Fruit fly (Drosophila melanogaster) Kc167 (cell line): ENCODE measurements around the gene Uba5.

Experiments used
- Myc ChIP-seq: fragments of >200 bp; optimal IDR thresholded peaks from 2 replicates; lab custom pipeline; 2017; ENCODE audit warnings: missing external identifiers
- Sin3A ChIP-seq: fragments of >200 bp; optimal IDR thresholded peaks from 2 replicates; lab custom pipeline; 2018; ENCODE audit warnings: missing external identifiers
- h ChIP-seq: fragments of >200 bp; optimal IDR thresholded peaks from 3 replicates; lab custom pipeline; 2018; ENCODE audit warnings: missing external identifiers
- insv ChIP-seq: fragments of >200 bp; optimal IDR thresholded peaks from 3 replicates; lab custom pipeline; 2018; ENCODE audit warnings: missing external identifiers
- psq ChIP-seq: fragments of >200 bp; optimal IDR thresholded peaks from 2 replicates; lab custom pipeline; 2017; ENCODE audit warnings: missing external identifiers
- ttk ChIP-seq: sonication (Bioruptor generic); optimal IDR thresholded peaks from 2 replicates; lab custom pipeline; 2017; ENCODE audit warnings: missing external identifiers

Uba5 gene

DNA sequence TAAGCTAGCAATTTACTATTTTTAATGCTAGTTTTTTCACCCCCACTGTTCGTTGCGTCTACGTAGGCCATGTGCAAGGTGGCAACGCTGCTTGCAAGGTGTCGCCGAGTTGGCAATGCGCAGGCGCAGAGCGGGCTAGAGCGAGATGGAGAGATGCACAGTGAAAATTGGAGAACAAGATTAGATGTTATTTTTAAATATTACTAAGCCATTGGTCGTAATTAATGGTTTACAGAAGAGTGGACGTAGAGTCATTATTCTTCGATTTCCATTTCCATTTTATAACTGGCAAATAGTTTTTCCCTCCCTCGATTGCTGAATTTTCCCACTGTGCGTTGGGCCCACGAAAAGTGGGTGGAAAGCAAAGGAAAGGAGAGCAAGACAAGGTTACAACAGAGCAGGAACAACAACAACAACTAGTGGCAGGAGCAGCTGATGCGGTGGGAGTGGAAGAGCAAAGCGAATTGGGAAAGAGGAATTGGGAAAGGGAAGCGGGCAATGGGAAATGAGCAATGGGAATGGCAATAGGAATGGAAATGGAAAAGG, 30.4 kb upstream of the Uba5 start:
- TF ChIP-seq h (lab: Kevin White, UChicago) (no peak), psq (lab: Kevin White, UChicago) (no peak), Sin3A (lab: Kevin White, UChicago) (no peak), Myc (lab: Kevin White, UChicago) (no peak)

DNA sequence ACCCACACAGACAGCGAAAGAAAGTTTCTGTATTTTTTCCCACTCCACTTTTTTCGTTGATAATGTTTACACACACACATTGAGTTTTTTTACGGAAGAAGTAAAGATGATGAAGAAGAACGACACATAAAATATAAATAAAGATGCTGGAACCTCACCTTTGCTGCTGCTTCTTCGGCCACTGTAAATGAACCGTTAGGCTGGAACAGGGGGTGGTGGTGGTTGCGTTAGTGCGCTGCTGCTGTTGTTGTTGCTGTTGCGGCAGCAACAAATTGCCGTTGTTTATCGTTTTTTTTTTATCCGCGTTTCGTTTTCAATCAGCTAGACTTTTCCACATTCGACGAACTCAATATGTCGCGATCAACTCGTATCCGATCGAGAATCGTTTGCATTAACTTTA, 29.7 kb upstream of the Uba5 start:
- TF ChIP-seq psq (lab: Kevin White, UChicago): no peak
- TF ChIP-seq Myc (lab: Kevin White, UChicago): no peak
- TF ChIP-seq insv (lab: Kevin White, UChicago): no peak
- no peak for TF ChIP-seq ttk (lab: Kevin White, UChicago)
- no peak for TF ChIP-seq Sin3A (lab: Kevin White, UChicago)
- no peak for TF ChIP-seq h (lab: Kevin White, UChicago)

DNA sequence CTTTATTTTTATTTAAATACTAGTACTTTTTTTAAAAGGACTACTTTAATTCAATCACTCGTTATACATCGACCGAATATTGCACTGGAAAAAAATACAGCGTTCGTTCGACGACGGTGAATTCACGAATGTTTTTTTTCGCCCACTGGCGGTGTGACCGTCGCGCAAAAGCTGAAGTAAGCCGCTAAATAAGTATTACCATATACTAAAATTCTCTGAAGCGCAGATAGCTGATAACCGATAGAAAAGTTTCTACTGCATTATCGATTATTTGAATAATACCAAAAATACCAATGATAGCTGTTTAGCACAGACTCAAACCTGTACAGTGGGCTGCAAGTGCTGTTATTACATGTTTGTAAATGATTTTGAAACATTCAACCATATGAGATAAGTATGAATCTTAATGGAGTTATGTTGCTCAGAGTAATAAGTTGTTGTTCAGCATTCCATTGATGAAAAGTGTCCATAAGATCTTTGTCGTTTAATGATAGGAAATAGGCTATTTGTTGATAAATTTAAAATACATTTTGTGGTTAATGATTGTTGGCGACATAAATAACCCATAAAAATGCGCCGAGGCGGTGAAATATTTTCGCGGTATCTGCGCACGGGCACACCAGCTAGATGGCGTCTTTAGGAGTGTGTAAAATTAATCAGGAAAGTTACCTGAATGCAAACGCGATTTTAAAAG, 29.0 kb upstream of the Uba5 start, which contains the start of the genes Evi5 and HP5:
Gene Evi5 (minus strand): TSS at position 198 of the 694 bp plus-strand sequence.
Gene HP5 (plus strand): TSS at position 598 of the 694 bp plus-strand sequence.
- no peak for TF ChIP-seq Myc (lab: Kevin White, UChicago)
- no peak for TF ChIP-seq insv (lab: Kevin White, UChicago)
- TF ChIP-seq psq (lab: Kevin White, UChicago): no peak
- TF ChIP-seq ttk (lab: Kevin White, UChicago): no peak
- no peak for TF ChIP-seq Sin3A (lab: Kevin White, UChicago)
- TF ChIP-seq h (lab: Kevin White, UChicago): no peak

DNA sequence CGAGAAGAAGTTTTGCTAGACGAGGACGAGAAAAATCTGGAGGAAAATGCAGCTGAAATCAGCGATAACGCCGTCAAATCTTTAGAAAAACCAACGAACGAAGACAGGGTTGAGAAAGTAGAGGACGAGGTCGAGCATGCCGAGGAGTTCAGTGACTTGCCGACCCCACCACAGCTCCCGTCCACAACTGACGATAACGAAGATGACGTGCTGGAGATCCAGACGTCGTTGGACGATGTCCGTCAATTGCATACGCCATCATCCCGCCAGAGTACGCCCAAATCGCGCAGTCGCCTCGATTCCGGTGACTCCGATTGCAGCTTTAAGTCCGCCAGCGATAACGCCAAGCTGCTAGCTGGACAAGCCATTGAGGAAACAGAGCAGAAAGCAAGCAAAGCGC, 26.2 kb upstream of the Uba5 start:
- no peak for TF ChIP-seq psq (lab: Kevin White, UChicago)
- TF ChIP-seq ttk (lab: Kevin White, UChicago): no peak
- no peak for TF ChIP-seq Sin3A (lab: Kevin White, UChicago)
- TF ChIP-seq h (lab: Kevin White, UChicago): no peak
- TF ChIP-seq Myc (lab: Kevin White, UChicago): no peak
- no peak for TF ChIP-seq insv (lab: Kevin White, UChicago)

DNA sequence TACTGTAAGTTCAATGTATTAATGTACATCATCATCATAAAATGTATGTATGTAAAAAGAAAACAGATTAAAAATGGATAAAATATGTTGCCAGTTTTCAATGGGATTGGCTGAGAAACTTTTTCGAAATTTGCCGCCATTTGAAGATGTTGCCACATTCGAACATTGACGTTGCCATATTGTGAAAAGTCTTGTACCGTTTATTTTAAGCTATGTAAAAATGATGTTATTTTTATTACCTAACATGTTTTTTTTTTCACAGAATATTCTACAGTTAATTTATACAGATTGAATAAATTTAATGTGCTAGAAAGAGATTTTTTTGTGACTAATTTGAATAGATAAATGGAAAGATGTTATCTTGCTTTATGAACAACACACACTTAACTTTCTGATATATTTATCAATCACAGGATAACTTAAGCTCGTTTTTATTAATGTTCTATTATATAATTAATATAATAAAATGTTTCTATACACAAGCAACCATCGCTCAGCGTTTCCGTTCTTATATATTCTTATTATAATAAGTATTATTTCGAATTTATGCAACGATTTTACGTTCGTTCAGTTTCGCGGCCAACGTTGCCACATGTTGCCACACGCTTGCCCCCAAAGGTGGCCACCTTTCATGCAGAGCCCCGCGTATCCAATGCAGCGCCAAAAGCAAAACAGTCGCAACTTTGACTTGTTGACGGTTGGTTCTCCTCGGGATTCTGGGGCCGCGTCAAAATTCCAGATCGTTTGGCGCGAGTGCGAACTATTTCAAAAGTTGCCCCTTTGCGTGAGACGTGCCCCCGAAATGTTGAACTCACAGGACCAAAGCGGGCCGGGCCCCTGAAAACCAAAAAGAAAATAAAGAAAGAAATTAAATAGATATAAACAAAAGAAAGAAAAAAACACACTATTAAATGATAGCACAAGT, 24.1 kb upstream of the Uba5 start, which contains the start of gene CG43155:
Gene CG43155 (plus strand): TSS at position 875 of the 925 bp plus-strand sequence.
- TF ChIP-seq Sin3A (lab: Kevin White, UChicago) (no peak), Myc (lab: Kevin White, UChicago) (no peak), psq (lab: Kevin White, UChicago) (no peak), insv (lab: Kevin White, UChicago) (no peak), h (lab: Kevin White, UChicago) (no peak)

DNA sequence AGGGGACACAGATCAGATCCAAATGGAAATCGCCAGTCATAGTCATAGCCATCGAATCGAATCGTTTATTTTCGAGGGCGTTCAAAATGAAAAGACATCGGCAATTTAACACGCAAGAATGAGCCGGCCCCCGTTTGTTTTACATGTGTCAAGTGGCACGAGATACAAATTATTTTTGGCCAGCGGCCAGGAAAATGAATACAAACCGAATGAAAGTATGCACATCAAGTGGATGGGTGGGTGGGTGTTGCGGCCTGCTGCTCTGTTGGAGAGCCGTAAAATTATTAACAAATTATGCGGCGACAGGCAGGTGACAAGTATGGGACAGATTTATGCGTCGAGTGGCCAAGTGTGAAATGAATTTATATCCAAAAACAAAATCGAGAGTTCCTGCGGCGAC, 19.3 kb upstream of the Uba5 start:
- TF ChIP-seq psq (lab: Kevin White, UChicago) (no peak), ttk (lab: Kevin White, UChicago) (no peak), Sin3A (lab: Kevin White, UChicago) (no peak), insv (lab: Kevin White, UChicago) (no peak), h (lab: Kevin White, UChicago) (no peak), Myc (lab: Kevin White, UChicago) (no peak)

DNA sequence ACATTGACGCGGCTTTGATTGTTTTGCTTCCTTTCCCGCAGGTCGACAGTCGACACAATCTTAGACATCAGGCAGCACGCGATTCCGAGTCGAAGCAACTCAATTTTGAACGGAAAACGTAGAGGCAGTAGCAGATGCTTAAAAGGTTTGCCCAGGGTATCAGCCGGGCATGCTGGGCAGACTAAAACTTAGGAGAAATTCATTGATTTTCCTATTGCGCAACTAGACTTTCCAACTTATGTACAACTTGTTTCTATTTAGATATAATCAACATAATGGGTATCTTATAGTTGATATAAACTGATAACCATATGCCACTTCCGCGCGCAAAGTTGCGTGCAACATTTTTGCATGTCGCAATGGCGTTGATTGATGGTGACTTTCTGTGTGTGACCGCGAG, 16.6 kb upstream of the Uba5 start:
- TF ChIP-seq ttk (lab: Kevin White, UChicago): no peak
- TF ChIP-seq h (lab: Kevin White, UChicago): no peak
- no peak for TF ChIP-seq psq (lab: Kevin White, UChicago)
- no peak for TF ChIP-seq Sin3A (lab: Kevin White, UChicago)
- TF ChIP-seq Myc (lab: Kevin White, UChicago): no peak
- TF ChIP-seq insv (lab: Kevin White, UChicago): no peak

DNA sequence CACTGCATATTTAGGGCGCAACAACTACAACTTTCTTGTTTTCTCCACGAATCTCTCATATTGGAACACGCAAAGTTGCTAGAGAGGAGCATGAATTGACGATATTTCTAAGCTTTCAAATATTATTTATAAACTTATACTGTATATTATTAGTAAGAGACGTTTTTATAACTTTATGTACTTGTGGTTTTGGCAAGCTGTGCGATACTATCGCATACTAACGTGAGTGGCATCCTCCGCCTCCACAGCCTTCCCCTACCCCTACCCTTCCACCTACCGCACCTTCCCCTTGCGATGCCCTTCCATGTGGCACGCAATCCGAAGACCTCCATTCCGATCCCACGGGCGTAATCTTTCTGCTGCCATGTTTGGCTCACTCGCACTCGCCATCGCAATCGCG, 15.0 kb upstream of the Uba5 start:
- TF ChIP-seq Sin3A (lab: Kevin White, UChicago) (no peak), psq (lab: Kevin White, UChicago) (no peak), insv (lab: Kevin White, UChicago) (no peak), h (lab: Kevin White, UChicago) (no peak), Myc (lab: Kevin White, UChicago) (no peak), ttk (lab: Kevin White, UChicago) (no peak)

DNA sequence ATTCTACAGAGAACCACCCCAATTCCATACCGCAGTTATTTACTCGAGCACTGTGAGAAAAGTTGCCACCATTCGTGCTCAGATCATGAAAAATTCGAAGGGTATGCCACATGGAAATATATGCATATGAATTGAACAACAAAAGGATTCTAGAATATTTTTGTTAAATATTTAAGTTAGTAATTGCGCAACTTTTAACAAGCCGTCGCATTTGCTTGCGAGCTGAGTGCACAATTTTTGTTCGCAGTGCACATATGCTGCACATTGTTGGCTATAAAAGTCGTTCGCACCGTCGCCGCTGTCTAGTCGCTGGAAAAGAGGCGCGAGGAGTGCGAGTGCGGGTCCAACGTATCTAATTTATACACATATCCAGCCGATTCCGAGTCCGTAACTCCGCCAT, 6.6 kb upstream of the Uba5 start, which contains the start of gene Cyp4g15:
Gene Cyp4g15 (plus strand): TSS at position 301 of the 400 bp plus-strand sequence.
- no peak for TF ChIP-seq Myc (lab: Kevin White, UChicago)
- TF ChIP-seq insv (lab: Kevin White, UChicago): no peak
- no peak for TF ChIP-seq h (lab: Kevin White, UChicago)
- no peak for TF ChIP-seq ttk (lab: Kevin White, UChicago)
- no peak for TF ChIP-seq psq (lab: Kevin White, UChicago)
- TF ChIP-seq Sin3A (lab: Kevin White, UChicago): no peak

DNA sequence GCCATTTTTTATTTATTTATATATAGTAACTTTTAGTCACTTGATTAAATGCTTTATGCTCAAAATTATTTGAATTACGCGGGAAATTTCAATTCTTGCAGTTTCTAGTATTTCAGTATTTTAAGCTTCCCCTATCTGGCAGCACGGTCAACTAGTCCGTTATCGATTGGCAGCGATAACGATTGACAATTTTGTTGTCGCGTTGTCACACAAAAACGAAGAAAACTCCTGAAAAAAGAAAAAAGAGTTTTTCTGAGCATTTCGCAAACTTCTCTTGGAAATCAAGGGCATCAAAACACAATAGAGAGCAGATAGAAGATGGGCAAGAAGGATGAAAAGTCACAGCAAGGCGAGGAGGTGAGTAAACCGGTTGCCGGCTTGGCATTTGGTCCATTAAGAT, 1.8 kb downstream of the Uba5 start, which contains the start of gene Spase25:
Gene Spase25 (plus strand): TSS at position 176 of the 400 bp plus-strand sequence.
- TF ChIP-seq ttk (lab: Kevin White, UChicago): no peak
- no peak for TF ChIP-seq Myc (lab: Kevin White, UChicago)
- TF ChIP-seq psq (lab: Kevin White, UChicago): no peak
- TF ChIP-seq Sin3A (lab: Kevin White, UChicago): no peak
- TF ChIP-seq insv (lab: Kevin White, UChicago): no peak
- TF ChIP-seq h (lab: Kevin White, UChicago): no peak
